Worm (Caenorhabditis elegans) whole organism, young adult: Measurements from ENCODE around the gene wrt-5.

ENCODE experiments used
- B0035.1 ChIP-seq: sonication (generic microtip); optimal IDR thresholded peaks from 2 replicates; lab custom pipeline; 2016; ENCODE audit warnings: missing genetic modification characterization, mild to moderate bottlenecking, missing compliant biosample characterization, missing genotype, missing genetic modification reagents
- C17E4.6 ChIP-seq: fragments of 200-800 bp; sonication (Bioruptor generic); IDR thresholded peaks from 2 replicates; pipeline ENCODE4 v1.3.6; 2022; ENCODE audit warnings: missing genetic modification reagents, missing genetic modification characterization, missing compliant biosample characterization
- D2030.7 ChIP-seq: fragments of 200-800 bp; sonication (Bioruptor generic); IDR thresholded peaks from 2 replicates; pipeline ENCODE4 v1.3.6; 2022; ENCODE audit warnings: missing genetic modification reagents, missing genetic modification characterization, missing compliant biosample characterization
- F10E7.11 ChIP-seq: sonication (generic microtip); optimal IDR thresholded peaks from 2 replicates; lab custom pipeline; 2017; ENCODE audit warnings: mild to moderate bottlenecking, missing genetic modification characterization, moderate library complexity, missing compliant biosample characterization
- F22D6.2 ChIP-seq: sonication (generic microtip); optimal IDR thresholded peaks from 2 replicates; lab custom pipeline; 2016; ENCODE audit warnings: mild to moderate bottlenecking, missing genetic modification characterization, missing compliant biosample characterization
- F37B4.10 ChIP-seq: fragments of 200-800 bp; sonication (Bioruptor generic); IDR thresholded peaks from 2 replicates; pipeline ENCODE4 v1.3.6; 2022; ENCODE audit warnings: missing genetic modification characterization, missing compliant biosample characterization
- F39B2.1 ChIP-seq: fragments of 200-800 bp; sonication (Bioruptor generic); IDR thresholded peaks from 2 replicates; pipeline ENCODE4 v1.3.6; 2022; ENCODE audit warnings: missing genetic modification reagents, missing genetic modification characterization, missing compliant biosample characterization
- F49E8.2 ChIP-seq: sonication (generic microtip); optimal IDR thresholded peaks from 3 replicates; lab custom pipeline; 2017; ENCODE audit warnings: missing genetic modification characterization, mild to moderate bottlenecking, missing compliant biosample characterization, antibody characterized with exemption, moderate library complexity; ENCODE audit not compliant: insufficient read depth
- F52B5.7 ChIP-seq: sonication (generic microtip); optimal IDR thresholded peaks from 2 replicates; lab custom pipeline; 2016; ENCODE audit warnings: mild to moderate bottlenecking, missing genetic modification characterization, missing compliant biosample characterization
- F57C9.4 ChIP-seq: sonication (generic microtip); optimal IDR thresholded peaks from 2 replicates; lab custom pipeline; 2017; ENCODE audit warnings: mild to moderate bottlenecking, missing genetic modification characterization, missing compliant biosample characterization
- T07F8.4 ChIP-seq: sonication (generic microtip); optimal IDR thresholded peaks from 2 replicates; lab custom pipeline; 2016; ENCODE audit warnings: mild to moderate bottlenecking, missing genetic modification characterization, moderate library complexity, missing compliant biosample characterization
- Y53G8AR.9 ChIP-seq: fragments of 200-800 bp; sonication (Bioruptor generic); conservative IDR thresholded peaks from 2 replicates; pipeline ENCODE4 v1.3.6; 2022; ENCODE audit warnings: missing genetic modification reagents, missing genetic modification characterization, missing compliant biosample characterization
- akir-1 ChIP-seq: fragments of 200-800 bp; sonication (Bioruptor generic); optimal IDR thresholded peaks from 2 replicates; lab custom pipeline; 2018; ENCODE audit warnings: mild to moderate bottlenecking, missing genetic modification characterization, moderate library complexity, missing compliant biosample characterization
- athp-1 ChIP-seq: sonication (generic microtip); optimal IDR thresholded peaks from 2 replicates; lab custom pipeline; 2017; ENCODE audit warnings: mild to moderate bottlenecking, missing genetic modification characterization, missing compliant biosample characterization
- attf-5 ChIP-seq: fragments of 200-800 bp; sonication (Bioruptor generic); optimal IDR thresholded peaks from 2 replicates; lab custom pipeline; 2018; ENCODE audit warnings: mild to moderate bottlenecking, missing genetic modification characterization, missing compliant biosample characterization
- attf-6 ChIP-seq: fragments of 200-800 bp; sonication (Bioruptor generic); IDR thresholded peaks from 2 replicates; pipeline ENCODE4 v1.3.6; 2022; ENCODE audit warnings: missing genetic modification reagents, missing genetic modification characterization, missing compliant biosample characterization
- cebp-2 ChIP-seq: fragments of 200-800 bp; sonication (Bioruptor generic); IDR thresholded peaks from 2 replicates; pipeline ENCODE4 v1.3.6; 2022; ENCODE audit warnings: missing genetic modification characterization, missing compliant biosample characterization
- ceh-27 ChIP-seq: fragments of 200-800 bp; sonication (Bioruptor generic); optimal IDR thresholded peaks from 2 replicates; lab custom pipeline; 2018; ENCODE audit warnings: mild to moderate bottlenecking, missing genetic modification characterization, moderate library complexity, missing compliant biosample characterization
- ceh-79 ChIP-seq: sonication (generic microtip); optimal IDR thresholded peaks from 2 replicates; lab custom pipeline; 2017; ENCODE audit warnings: mild to moderate bottlenecking, missing genetic modification characterization, missing compliant biosample characterization
- ceh-91 ChIP-seq: fragments of 200-800 bp; sonication (Bioruptor generic); IDR thresholded peaks from 2 replicates; pipeline ENCODE4 v1.3.6; 2022; ENCODE audit warnings: missing genetic modification reagents, missing genetic modification characterization, missing compliant biosample characterization
- chd-7 ChIP-seq: sonication (generic microtip); optimal IDR thresholded peaks from 2 replicates; lab custom pipeline; 2016; ENCODE audit warnings: mild to moderate bottlenecking, missing genetic modification characterization, moderate library complexity, missing compliant biosample characterization
- die-1 ChIP-seq: sonication (generic microtip); optimal IDR thresholded peaks from 2 replicates; lab custom pipeline; 2016; ENCODE audit warnings: missing genotype, mild to moderate bottlenecking, missing genetic modification characterization, missing compliant biosample characterization
- dpff-1 ChIP-seq: sonication (generic microtip); optimal IDR thresholded peaks from 2 replicates; lab custom pipeline; 2017; ENCODE audit warnings: mild to moderate bottlenecking, missing genetic modification characterization, missing compliant biosample characterization
- dpl-1 ChIP-seq: fragments of 150-350 bp; optimal IDR thresholded peaks from 2 replicates; lab custom pipeline; 2014; ENCODE audit warnings: missing biosample characterization, missing genetic modification reagents, missing genetic modification characterization
- efl-1 ChIP-seq: fragments of 150-350 bp; optimal IDR thresholded peaks from 2 replicates; lab custom pipeline; 2014; ENCODE audit warnings: missing biosample characterization, missing genetic modification reagents, missing genetic modification characterization
- egl-18 ChIP-seq: fragments of 200-800 bp; sonication (Bioruptor generic); IDR thresholded peaks from 2 replicates; pipeline ENCODE4 v1.3.6; 2022; ENCODE audit warnings: missing genetic modification reagents, missing genetic modification characterization, missing compliant biosample characterization
- ekl-4 ChIP-seq: fragments of 200-800 bp; sonication (Bioruptor generic); IDR thresholded peaks from 2 replicates; pipeline ENCODE4 v1.3.6; 2022; ENCODE audit warnings: missing genetic modification reagents, missing genetic modification characterization, missing compliant biosample characterization
- him-1 ChIP-seq: sonication (generic microtip); optimal IDR thresholded peaks from 2 replicates; lab custom pipeline; 2016; ENCODE audit warnings: missing genotype, missing genetic modification reagents, missing genetic modification characterization, missing compliant biosample characterization
- hlh-26 ChIP-seq: fragments of 200-800 bp; sonication (Bioruptor generic); conservative IDR thresholded peaks from 2 replicates; pipeline ENCODE4 v1.3.6; 2022; ENCODE audit warnings: missing genetic modification reagents, missing genetic modification characterization, missing compliant biosample characterization
- hmg-1.2 ChIP-seq: fragments of 200-800 bp; sonication (Bioruptor generic); IDR thresholded peaks from 2 replicates; pipeline ENCODE4 v1.3.6; 2022; ENCODE audit warnings: missing genetic modification reagents, missing genetic modification characterization, missing compliant biosample characterization
- hmg-20 ChIP-seq: fragments of 200-800 bp; sonication (Bioruptor generic); IDR thresholded peaks from 2 replicates; pipeline ENCODE4 v1.3.6; 2022; ENCODE audit warnings: missing genetic modification reagents, missing genetic modification characterization, missing compliant biosample characterization
- hrde-1 ChIP-seq: sonication (generic microtip); optimal IDR thresholded peaks from 2 replicates; lab custom pipeline; 2016; ENCODE audit warnings: missing genetic modification characterization, mild to moderate bottlenecking, missing compliant biosample characterization, moderate library complexity, missing genotype, missing genetic modification reagents, borderline replicate concordance
- lin-26 ChIP-seq: fragments of 200-800 bp; sonication (Bioruptor generic); IDR thresholded peaks from 2 replicates; pipeline ENCODE4 v1.3.6; 2022; ENCODE audit warnings: missing genetic modification reagents, missing genetic modification characterization, missing compliant biosample characterization
- lir-1 ChIP-seq: fragments of 200-800 bp; sonication (Bioruptor generic); conservative IDR thresholded peaks from 2 replicates; pipeline ENCODE4 v1.3.6; 2022; ENCODE audit warnings: missing genetic modification reagents, missing genetic modification characterization, missing compliant biosample characterization
- madf-3 ChIP-seq: fragments of 200-800 bp; sonication (Bioruptor generic); IDR thresholded peaks from 2 replicates; pipeline ENCODE4 v1.3.6; 2022; ENCODE audit warnings: missing genetic modification reagents, missing genetic modification characterization, missing compliant biosample characterization
- madf-6 ChIP-seq: fragments of 200-800 bp; sonication (Bioruptor generic); IDR thresholded peaks from 2 replicates; pipeline ENCODE4 v1.3.6; 2022; ENCODE audit warnings: missing genetic modification reagents, missing genetic modification characterization, missing compliant biosample characterization
- mes-4 ChIP-seq: sonication (generic microtip); optimal IDR thresholded peaks from 2 replicates; lab custom pipeline; 2016; ENCODE audit warnings: missing genotype, missing genetic modification characterization, missing compliant biosample characterization
- mxl-1 ChIP-seq: sonication (generic microtip); optimal IDR thresholded peaks from 2 replicates; lab custom pipeline; 2016; ENCODE audit warnings: missing genetic modification characterization, missing compliant biosample characterization
- nhr-120 ChIP-seq: fragments of 200-800 bp; sonication (Bioruptor generic); IDR thresholded peaks from 2 replicates; pipeline ENCODE4 v1.3.6; 2022; ENCODE audit warnings: missing genetic modification characterization, missing compliant biosample characterization
- nhr-179 ChIP-seq: sonication (generic microtip); optimal IDR thresholded peaks from 2 replicates; lab custom pipeline; 2016; ENCODE audit warnings: mild to moderate bottlenecking, missing genetic modification characterization, missing compliant biosample characterization
- nhr-27 ChIP-seq: fragments of 200-800 bp; sonication (Bioruptor generic); optimal IDR thresholded peaks from 2 replicates; lab custom pipeline; 2018; ENCODE audit warnings: mild to moderate bottlenecking, missing genetic modification characterization, moderate library complexity, missing compliant biosample characterization
- nhr-80 ChIP-seq: sonication (generic microtip); optimal IDR thresholded peaks from 2 replicates; lab custom pipeline; 2016; ENCODE audit warnings: missing genetic modification characterization, missing compliant biosample characterization
- nhr-90 ChIP-seq: sonication (generic microtip); optimal IDR thresholded peaks from 2 replicates; lab custom pipeline; 2016; ENCODE audit warnings: missing genotype, mild to moderate bottlenecking, missing genetic modification characterization, missing compliant biosample characterization
- rcor-1 ChIP-seq: fragments of 200-800 bp; sonication (Bioruptor generic); IDR thresholded peaks from 2 replicates; pipeline ENCODE4 v1.3.6; 2022; ENCODE audit warnings: missing genetic modification reagents, missing genetic modification characterization, missing compliant biosample characterization
- rec-8 ChIP-seq, 2 experiments: sonication (generic microtip); optimal IDR thresholded peaks; 2 replicates each; lab custom pipeline; 2016; ENCODE audit warnings: mild to moderate bottlenecking in 2 of 2, missing genetic modification characterization in 2 of 2, missing genetic modification reagents in 2 of 2, missing genotype in 2 of 2, missing biosample characterization in 1 of 2, missing compliant biosample characterization in 1 of 2, moderate library complexity in 1 of 2
- repo-1 ChIP-seq: sonication (generic microtip); optimal IDR thresholded peaks from 2 replicates; lab custom pipeline; 2017; ENCODE audit warnings: mild to moderate bottlenecking, missing genetic modification characterization, missing compliant biosample characterization
- rpc-1 ChIP-seq, 2 experiments: fragments of 150-350 bp in 1 of 2; sonication (generic microtip) in 1 of 2; optimal IDR thresholded peaks; 2 replicates each; lab custom pipeline; 2014 to 2018; ENCODE audit warnings: missing biosample characterization in 1 of 2, missing genetic modification characterization in 1 of 2, missing genetic modification reagents in 1 of 2, missing genotype in 1 of 2
- somi-1 ChIP-seq: fragments of 200-800 bp; sonication (Bioruptor generic); optimal IDR thresholded peaks from 2 replicates; lab custom pipeline; 2018; ENCODE audit warnings: mild to moderate bottlenecking, missing genetic modification characterization, missing compliant biosample characterization
- zfh-2 ChIP-seq: fragments of 200-800 bp; sonication (Bioruptor generic); conservative IDR thresholded peaks from 2 replicates; pipeline ENCODE4 v1.3.6; 2022; ENCODE audit warnings: missing genetic modification reagents, missing genetic modification characterization, missing compliant biosample characterization
- zim-3 ChIP-seq: sonication (generic microtip); optimal IDR thresholded peaks from 2 replicates; lab custom pipeline; 2017; ENCODE audit warnings: mild to moderate bottlenecking, missing genetic modification characterization, moderate library complexity, missing compliant biosample characterization

The wrt-5 gene

DNA sequence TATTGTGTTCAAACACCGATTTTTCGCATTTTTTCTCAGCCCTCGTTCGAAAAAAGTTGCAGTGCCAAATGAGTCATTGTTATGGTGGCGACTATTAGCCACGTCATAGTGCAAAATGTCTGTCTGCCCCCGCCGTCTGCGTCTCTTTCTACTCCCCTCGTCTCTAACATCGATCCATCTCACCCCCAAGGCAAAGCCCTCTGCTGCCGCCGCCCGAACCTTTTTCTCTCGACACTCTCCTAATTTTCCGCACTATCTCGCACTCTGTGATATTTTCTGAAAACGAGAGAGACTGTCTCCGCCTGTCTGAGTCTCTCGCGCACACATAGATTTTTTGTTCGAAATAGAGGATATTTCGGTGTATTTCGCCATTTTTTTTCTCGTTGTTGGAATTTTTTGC is 41.6 kb upstream of the wrt-5 start (continued):
- no peak for TF ChIP-seq rec-8 (tag; optimal IDR thresholded peaks at IDR 0.05; lab: Kevin White, UChicago)
- no peak for TF ChIP-seq dpl-1
- TF ChIP-seq zim-3 (tag; lab: Kevin White, UChicago), result no peak
- no peak for TF ChIP-seq repo-1 (tag; lab: Kevin White, UChicago)
- peak; percentile 44 for TF ChIP-seq somi-1 (GFP tag; lab: Kevin White, UChicago)
- TF ChIP-seq F52B5.7, result no peak
- TF ChIP-seq ceh-91, result no peak
- peak; percentile 81 for TF ChIP-seq attf-5 (GFP tag; lab: Kevin White, UChicago)
- TF ChIP-seq die-1, result no peak
- no peak for TF ChIP-seq hlh-26
- no peak for TF ChIP-seq madf-6
- TF ChIP-seq ceh-27, result peak; percentile 41
- TF ChIP-seq cebp-2 (GFP tag; lab: Robert Waterston, UW), result no peak
- TF ChIP-seq zfh-2 (GFP tag; lab: Robert Waterston, UW), result peak; percentile 95
- no peak for TF ChIP-seq F39B2.1 (GFP tag; lab: Robert Waterston, UW)
- no peak for TF ChIP-seq B0035.1
- TF ChIP-seq C17E4.6 (GFP tag; lab: Robert Waterston, UW), result no peak
- TF ChIP-seq ekl-4 (GFP tag; lab: Robert Waterston, UW), result no peak
- no peak for TF ChIP-seq hrde-1 (tag; lab: Kevin White, UChicago)
- TF ChIP-seq nhr-27 (tag; lab: Kevin White, UChicago), result no peak
- no peak for TF ChIP-seq T07F8.4 (tag; lab: Kevin White, UChicago)
- peak; percentile 48 for TF ChIP-seq nhr-80 (tag; lab: Kevin White, UChicago)
- TF ChIP-seq chd-7, result no peak
- TF ChIP-seq F22D6.2 (tag; lab: Kevin White, UChicago), result no peak
- no peak for TF ChIP-seq ceh-79 (tag; lab: Kevin White, UChicago)
- no peak for TF ChIP-seq lir-1
- TF ChIP-seq attf-6 (GFP tag; lab: Robert Waterston, UW), result no peak
- TF ChIP-seq F49E8.2 (tag; lab: Kevin White, UChicago), result no peak
- TF ChIP-seq rcor-1, result no peak
- no peak for TF ChIP-seq Y53G8AR.9
- TF ChIP-seq mes-4 (tag; lab: Kevin White, UChicago), result no peak
- no peak for TF ChIP-seq him-1 (tag; lab: Kevin White, UChicago)
- no peak for TF ChIP-seq rpc-1 (optimal IDR thresholded peaks at IDR 0.05; lab: Kevin White, UChicago)
- no peak for TF ChIP-seq rpc-1 (tag; optimal IDR thresholded peaks at IDR 0.05; lab: Kevin White, UChicago)
- TF ChIP-seq D2030.7 (GFP tag; lab: Robert Waterston, UW), result no peak
- TF ChIP-seq efl-1 (GFP tag; lab: Kevin White, UChicago), result no peak
- TF ChIP-seq egl-18, result no peak
- TF ChIP-seq hmg-20 (GFP tag; lab: Robert Waterston, UW), result no peak
- no peak for TF ChIP-seq nhr-120 (GFP tag; lab: Robert Waterston, UW)
- no peak for TF ChIP-seq dpff-1 (tag; lab: Kevin White, UChicago)
- no peak for TF ChIP-seq madf-3 (GFP tag; lab: Robert Waterston, UW)
- TF ChIP-seq hmg-1.2, result peak; percentile 92
- no peak for TF ChIP-seq lin-26 (GFP tag; lab: Robert Waterston, UW)
- TF ChIP-seq F37B4.10, result no peak
- TF ChIP-seq akir-1 (GFP tag; lab: Kevin White, UChicago), result no peak
- no peak for TF ChIP-seq mxl-1 (tag; lab: Kevin White, UChicago)
- no peak for TF ChIP-seq F57C9.4 (tag; lab: Kevin White, UChicago)
- peak; percentile 3 for TF ChIP-seq nhr-90 (tag; lab: Kevin White, UChicago)
- no peak for TF ChIP-seq nhr-179 (tag; lab: Kevin White, UChicago)
- TF ChIP-seq F10E7.11 (tag; lab: Kevin White, UChicago), result no peak
- no peak for TF ChIP-seq athp-1 (tag; lab: Kevin White, UChicago)
